Fruit fly (Drosophila melanogaster): ENCODE results near the gene CG13295.

dm6 chr3L:6038720-6039205 is 36.3 kb downstream of the CG13295 start, which contains the start of gene Jon65Aiv:
- TF ChIP-seq tj (GFP tag; optimal IDR thresholded peaks at IDR 0.05), result no peak
- no peak for TF ChIP-seq CG7101 (tag; optimal IDR thresholded peaks at IDR 0.05)
- TF ChIP-seq Mnt (GFP tag; optimal IDR thresholded peaks at IDR 0.05), result no peak
- TF ChIP-seq kay (GFP tag; ENCODE audit: borderline replicate concordance), result no peak
- no peak for TF ChIP-seq CG5204 (GFP tag; optimal IDR thresholded peaks at IDR 0.05)
- no peak for TF ChIP-seq Crg-1 (GFP tag; optimal IDR thresholded peaks at IDR 0.05)
- TF ChIP-seq pad (GFP tag; optimal IDR thresholded peaks at IDR 0.05), result no peak
- TF ChIP-seq CG1620 (GFP tag; optimal IDR thresholded peaks at IDR 0.05), result no peak
- no peak for TF ChIP-seq toe (GFP tag; optimal IDR thresholded peaks at IDR 0.05)
- TF ChIP-seq CG12768 (GFP tag; optimal IDR thresholded peaks at IDR 0.05), result no peak
- no peak for TF ChIP-seq cnc (optimal IDR thresholded peaks at IDR 0.05)
